Worm (Caenorhabditis elegans) whole organism, late embryonic: ENCODE data around the gene nlp-36.

Experiments used
- C38D4.7 ChIP-seq: fragments of 200-800 bp; sonication (Bioruptor generic); optimal IDR thresholded peaks from 2 replicates; lab custom pipeline; 2018; ENCODE audit warnings: mild to moderate bottlenecking, missing genetic modification characterization, moderate library complexity, missing compliant biosample characterization
- K09A11.1 ChIP-seq: sonication (generic microtip); optimal IDR thresholded peaks from 2 replicates; lab custom pipeline; 2017; ENCODE audit warnings: antibody characterized with exemption, mild to moderate bottlenecking, missing genetic modification characterization, missing compliant biosample characterization; ENCODE audit not compliant: insufficient read depth
- T23F11.4 ChIP-seq: fragments of 200-800 bp; sonication (Bioruptor generic); optimal IDR thresholded peaks from 2 replicates; lab custom pipeline; 2018; ENCODE audit warnings: mild to moderate bottlenecking, missing genetic modification characterization, missing compliant biosample characterization
- ahr-1 ChIP-seq: sonication (generic microtip); optimal IDR thresholded peaks from 2 replicates; lab custom pipeline; 2016; ENCODE audit warnings: missing genetic modification characterization, missing compliant biosample characterization
- ama-1 ChIP-seq: fragments of 150-350 bp; optimal IDR thresholded peaks from 2 replicates; lab custom pipeline; 2014
- ceh-18 ChIP-seq: sonication (generic microtip); optimal IDR thresholded peaks from 2 replicates; lab custom pipeline; 2016; ENCODE audit warnings: missing genetic modification characterization, missing compliant biosample characterization
- ceh-19 ChIP-seq: fragments of 200-800 bp; sonication (Bioruptor generic); optimal IDR thresholded peaks from 2 replicates; lab custom pipeline; 2018; ENCODE audit warnings: mild to moderate bottlenecking, missing genetic modification characterization, missing compliant biosample characterization
- ceh-22 ChIP-seq: sonication (generic microtip); optimal IDR thresholded peaks from 2 replicates; lab custom pipeline; 2017; ENCODE audit warnings: missing biosample characterization, missing genetic modification characterization
- ceh-30 ChIP-seq: fragments of 150-350 bp; optimal IDR thresholded peaks from 2 replicates; lab custom pipeline; 2014; ENCODE audit warnings: missing biosample characterization, missing genetic modification characterization
- ceh-34 ChIP-seq: sonication (generic microtip); optimal IDR thresholded peaks from 2 replicates; lab custom pipeline; 2016; ENCODE audit warnings: mild to moderate bottlenecking, missing genetic modification characterization, missing compliant biosample characterization
- ceh-45 ChIP-seq: fragments of 200-800 bp; sonication (Bioruptor generic); IDR thresholded peaks from 2 replicates; pipeline ENCODE4 v1.3.6; 2022; ENCODE audit warnings: missing genetic modification reagents, missing genetic modification characterization, missing compliant biosample characterization
- ceh-48 ChIP-seq: sonication (generic microtip); optimal IDR thresholded peaks from 2 replicates; lab custom pipeline; 2016; ENCODE audit warnings: missing genetic modification characterization, inconsistent platforms, missing compliant biosample characterization
- ceh-9 ChIP-seq: sonication (generic microtip); optimal IDR thresholded peaks from 2 replicates; lab custom pipeline; 2016; ENCODE audit warnings: mild to moderate bottlenecking, missing genetic modification characterization, inconsistent platforms, missing compliant biosample characterization
- dmd-4 ChIP-seq: sonication (generic microtip); optimal IDR thresholded peaks from 2 replicates; lab custom pipeline; 2016; ENCODE audit warnings: borderline replicate concordance, missing genetic modification characterization, missing compliant biosample characterization
- ets-4 ChIP-seq: sonication (generic microtip); optimal IDR thresholded peaks from 2 replicates; lab custom pipeline; 2016; ENCODE audit warnings: missing genetic modification characterization, missing compliant biosample characterization
- fax-1 ChIP-seq: sonication (generic microtip); optimal IDR thresholded peaks from 2 replicates; lab custom pipeline; 2016; ENCODE audit warnings: missing genotype, missing genetic modification characterization, missing compliant biosample characterization
- fkh-6 ChIP-seq: sonication (generic microtip); optimal IDR thresholded peaks from 2 replicates; lab custom pipeline; 2016; ENCODE audit warnings: missing genetic modification characterization, missing compliant biosample characterization
- gmeb-2 ChIP-seq: sonication (generic microtip); optimal IDR thresholded peaks from 2 replicates; lab custom pipeline; 2016; ENCODE audit warnings: missing genetic modification characterization, inconsistent platforms, missing compliant biosample characterization
- hlh-15 ChIP-seq: sonication (generic microtip); optimal IDR thresholded peaks from 2 replicates; lab custom pipeline; 2016; ENCODE audit warnings: missing genetic modification characterization, missing compliant biosample characterization
- hlh-30 ChIP-seq: sonication (generic microtip); optimal IDR thresholded peaks from 2 replicates; lab custom pipeline; 2017; ENCODE audit warnings: antibody characterized with exemption, missing genetic modification characterization, missing compliant biosample characterization; ENCODE audit not compliant: insufficient read depth
- hlh-6 ChIP-seq: sonication (generic microtip); optimal IDR thresholded peaks from 2 replicates; lab custom pipeline; 2016; ENCODE audit warnings: missing genotype, missing genetic modification characterization, missing compliant biosample characterization
- lin-11 ChIP-seq: fragments of 200-800 bp; sonication (Bioruptor generic); optimal IDR thresholded peaks from 2 replicates; lab custom pipeline; 2018; ENCODE audit warnings: mild to moderate bottlenecking, missing genetic modification characterization, missing compliant biosample characterization
- nfya-1 ChIP-seq: sonication (generic microtip); optimal IDR thresholded peaks from 2 replicates; lab custom pipeline; 2017; ENCODE audit warnings: missing genetic modification characterization, mild to moderate bottlenecking, missing compliant biosample characterization, antibody characterized with exemption, moderate library complexity
- nhr-232 ChIP-seq: sonication (generic microtip); optimal IDR thresholded peaks from 2 replicates; lab custom pipeline; 2016; ENCODE audit warnings: missing genetic modification characterization, missing compliant biosample characterization
- npax-4 ChIP-seq: sonication (generic microtip); optimal IDR thresholded peaks from 2 replicates; lab custom pipeline; 2016; ENCODE audit warnings: missing genetic modification characterization, missing compliant biosample characterization
- odd-2 ChIP-seq: sonication (generic microtip); optimal IDR thresholded peaks from 2 replicates; lab custom pipeline; 2017; ENCODE audit warnings: antibody characterized with exemption, mild to moderate bottlenecking, missing genetic modification characterization, missing compliant biosample characterization
- pax-1 ChIP-seq: fragments of 150-350 bp; optimal IDR thresholded peaks from 2 replicates; lab custom pipeline; 2014; ENCODE audit warnings: missing biosample characterization, missing genetic modification characterization
- pha-2 ChIP-seq: sonication (generic microtip); optimal IDR thresholded peaks from 2 replicates; lab custom pipeline; 2017; ENCODE audit warnings: mild to moderate bottlenecking, missing genetic modification characterization, missing compliant biosample characterization
- pros-1 ChIP-seq: fragments of 150-350 bp; optimal IDR thresholded peaks from 2 replicates; lab custom pipeline; 2014; ENCODE audit warnings: missing biosample characterization, missing genetic modification reagents, missing genetic modification characterization
- ref-2 ChIP-seq: sonication (generic microtip); optimal IDR thresholded peaks from 2 replicates; lab custom pipeline; 2016; ENCODE audit warnings: missing genetic modification characterization, missing compliant biosample characterization
- rnt-1 ChIP-seq: sonication (generic microtip); optimal IDR thresholded peaks from 2 replicates; lab custom pipeline; 2016; ENCODE audit warnings: missing genetic modification characterization, missing compliant biosample characterization
- sox-2 ChIP-seq: fragments of 200-800 bp; sonication (Bioruptor generic); IDR thresholded peaks from 2 replicates; pipeline ENCODE4 v1.3.6; 2022; ENCODE audit warnings: missing genetic modification reagents, missing genetic modification characterization, missing compliant biosample characterization
- sox-4 ChIP-seq: sonication (generic microtip); optimal IDR thresholded peaks from 2 replicates; lab custom pipeline; 2017; ENCODE audit warnings: mild to moderate bottlenecking, missing genetic modification characterization, inconsistent platforms, missing compliant biosample characterization
- syd-9 ChIP-seq: sonication (generic microtip); optimal IDR thresholded peaks from 2 replicates; lab custom pipeline; 2016; ENCODE audit warnings: mild to moderate bottlenecking, missing genetic modification characterization, moderate library complexity, missing compliant biosample characterization
- tbx-2 ChIP-seq: sonication (generic microtip); optimal IDR thresholded peaks from 2 replicates; lab custom pipeline; 2016; ENCODE audit warnings: missing genetic modification characterization, missing compliant biosample characterization
- tbx-7 ChIP-seq: sonication (generic microtip); optimal IDR thresholded peaks from 2 replicates; lab custom pipeline; 2016; ENCODE audit warnings: missing genotype, missing genetic modification characterization, missing compliant biosample characterization
- unc-3 ChIP-seq, 2 experiments: fragments of 200-800 bp in 1 of 2; sonication (Bioruptor generic) in 1 of 2; sonication (generic microtip) in 1 of 2; conservative IDR thresholded peaks in 1 of 2; optimal IDR thresholded peaks in 1 of 2; 2 replicates each; pipeline versions ENCODE4 v1.3.6 to Lab custom; 2016 to 2022; ENCODE audit warnings: missing compliant biosample characterization in 2 of 2, missing genetic modification characterization in 2 of 2, missing genetic modification reagents in 1 of 2
- unc-42 ChIP-seq: sonication (generic microtip); optimal IDR thresholded peaks from 2 replicates; lab custom pipeline; 2016; ENCODE audit warnings: missing genotype, missing genetic modification characterization, missing compliant biosample characterization
- unc-86 ChIP-seq: sonication (generic microtip); optimal IDR thresholded peaks from 2 replicates; lab custom pipeline; 2016; ENCODE audit warnings: missing genetic modification characterization, missing compliant biosample characterization
- zip-5 ChIP-seq: sonication (generic microtip); optimal IDR thresholded peaks from 2 replicates; lab custom pipeline; 2016; ENCODE audit warnings: missing genetic modification characterization, missing compliant biosample characterization
- ztf-16 ChIP-seq: sonication (generic microtip); optimal IDR thresholded peaks from 2 replicates; lab custom pipeline; 2017; ENCODE audit warnings: missing genetic modification characterization, missing compliant biosample characterization

Gene nlp-36

ce11 chrIII:9501072-9501471 is 12.5 kb downstream of the nlp-36 start:
- TF ChIP-seq tbx-2 (no peak), ref-2 (tag; lab: Kevin White, UChicago) (no peak), sox-4 (tag; lab: Kevin White, UChicago) (no peak), ceh-19 (GFP tag; lab: Kevin White, UChicago) (no peak), dmd-4 (no peak), ceh-18 (no peak), ahr-1 (no peak), T23F11.4 (GFP tag; lab: Kevin White, UChicago) (no peak), pax-1 (tag; lab: Kevin White, UChicago) (no peak), ceh-22 (tag; lab: Kevin White, UChicago) (no peak), ets-4 (tag; lab: Kevin White, UChicago) (no peak), pha-2 (no peak)

- no peak for TF ChIP-seq zip-5
- TF ChIP-seq hlh-6 (tag; lab: Kevin White, UChicago), result no peak
- no peak for TF ChIP-seq pros-1 (tag; lab: Kevin White, UChicago)
- no peak for TF ChIP-seq fax-1 (tag; lab: Kevin White, UChicago)
- TF ChIP-seq tbx-2, result no peak
- no peak for TF ChIP-seq ceh-9 (tag; lab: Kevin White, UChicago)
- TF ChIP-seq ceh-45 (GFP tag; lab: Robert Waterston, UW), result no peak
Measured at ce11 chrIII:9502155-9502714, 13.7 kb downstream of the nlp-36 start.

- TF ChIP-seq unc-42 (tag; lab: Kevin White, UChicago), result no peak
- no peak for TF ChIP-seq ztf-16 (tag; lab: Kevin White, UChicago)
- TF ChIP-seq ama-1 (lab: Kevin White, UChicago), result no peak
- no peak for TF ChIP-seq ceh-30 (tag; lab: Kevin White, UChicago)
- no peak for TF ChIP-seq odd-2 (tag; lab: Kevin White, UChicago)
- TF ChIP-seq lin-11 (tag; lab: Kevin White, UChicago), result no peak
- no peak for TF ChIP-seq hlh-15
- no peak for TF ChIP-seq C38D4.7 (GFP tag; lab: Kevin White, UChicago)
- no peak for TF ChIP-seq pax-1 (tag; lab: Kevin White, UChicago)
- no peak for TF ChIP-seq npax-4 (tag; lab: Kevin White, UChicago)
- no peak for TF ChIP-seq unc-3 (GFP tag; conservative IDR thresholded peaks at IDR 0.05; lab: Robert Waterston, UW)
- TF ChIP-seq unc-3 (tag; optimal IDR thresholded peaks at IDR 0.05; lab: Kevin White, UChicago), result no peak
- TF ChIP-seq sox-2 (GFP tag; lab: Robert Waterston, UW), result no peak
Measured at ce11 chrIII:9504347-9504746, 15.8 kb downstream of the nlp-36 start.

ce11 chrIII:9507799-9508198 is 19.3 kb downstream of the nlp-36 start, which contains the start of gene vha-14:
TSS of gene vha-14 (plus strand) at chrIII:9508100.
- TF ChIP-seq ceh-34 (tag; lab: Kevin White, UChicago), result no peak
- no peak for TF ChIP-seq sox-4 (tag; lab: Kevin White, UChicago)
- TF ChIP-seq ztf-16 (tag; lab: Kevin White, UChicago), result no peak
- no peak for TF ChIP-seq pax-1 (tag; lab: Kevin White, UChicago)
- TF ChIP-seq nhr-232, result no peak
- TF ChIP-seq hlh-30 (tag; lab: Kevin White, UChicago), result peak; percentile 79
- no peak for TF ChIP-seq ama-1 (lab: Kevin White, UChicago)
- peak; percentile 40 for TF ChIP-seq nfya-1
- TF ChIP-seq unc-86 (tag; lab: Kevin White, UChicago), result no peak
- no peak for TF ChIP-seq rnt-1 (tag; lab: Kevin White, UChicago)
- TF ChIP-seq syd-9 (tag; lab: Kevin White, UChicago), result no peak
- TF ChIP-seq gmeb-2 (tag; lab: Kevin White, UChicago), result no peak
- no peak for TF ChIP-seq hlh-15
- no peak for TF ChIP-seq ets-4 (tag; lab: Kevin White, UChicago)
- no peak for TF ChIP-seq fkh-6 (tag; lab: Kevin White, UChicago)
- TF ChIP-seq ceh-48 (tag; lab: Kevin White, UChicago), result no peak
- no peak for TF ChIP-seq tbx-7 (tag; lab: Kevin White, UChicago)
- TF ChIP-seq K09A11.1 (tag; lab: Kevin White, UChicago), result no peak
